Worm (Caenorhabditis elegans) whole organism, L1 larva: Measurements from ENCODE around the gene C27A2.8.

Experiments
- aha-1 ChIP-seq: fragments of 150-350 bp; optimal IDR thresholded peaks from 2 replicates; lab custom pipeline; 2014; ENCODE audit warnings: missing biosample characterization, missing genetic modification characterization
- blmp-1 ChIP-seq: fragments of 150-350 bp; optimal IDR thresholded peaks from 2 replicates; lab custom pipeline; 2014; ENCODE audit warnings: missing biosample characterization, missing genetic modification characterization
- ceh-8 ChIP-seq: fragments of 200-800 bp; sonication (Bioruptor generic); optimal IDR thresholded peaks from 2 replicates; lab custom pipeline; 2018; ENCODE audit warnings: mild to moderate bottlenecking, missing genetic modification characterization, moderate library complexity, missing compliant biosample characterization
- ceh-82 ChIP-seq, 3 experiments: fragments of 150-350 bp in 1 of 3; sonication (generic microtip) in 2 of 3; optimal IDR thresholded peaks; 2 replicates each; lab custom pipeline; 2014 to 2017; ENCODE audit warnings: missing biosample characterization in 3 of 3, missing genetic modification characterization in 3 of 3
- ceh-88 ChIP-seq: fragments of 200-800 bp; sonication (Bioruptor generic); IDR thresholded peaks from 2 replicates; pipeline ENCODE4 v1.3.6; 2022; ENCODE audit warnings: missing genetic modification characterization, missing compliant biosample characterization
- ces-1 ChIP-seq: fragments of 150-350 bp; optimal IDR thresholded peaks from 2 replicates; lab custom pipeline; 2014; ENCODE audit warnings: missing biosample characterization, missing genetic modification reagents, missing genetic modification characterization
- dpl-1 ChIP-seq, 3 experiments: fragments of 150-350 bp in 2 of 3; sonication (generic microtip) in 1 of 3; optimal IDR thresholded peaks; 2 replicates each; lab custom pipeline; 2014 to 2017; ENCODE audit warnings: missing biosample characterization in 3 of 3, missing genetic modification characterization in 3 of 3, missing genetic modification reagents in 3 of 3
- dsc-1 ChIP-seq: sonication (generic microtip); optimal IDR thresholded peaks from 2 replicates; lab custom pipeline; 2016; ENCODE audit warnings: mild to moderate bottlenecking, missing genetic modification characterization, missing compliant biosample characterization
- efl-1 ChIP-seq, 4 experiments: fragments of 150-350 bp; optimal IDR thresholded peaks in 3 of 4; peaks in 1 of 4; 1 replicate in 1 of 4; 2 replicates in 3 of 4; lab custom pipeline; 2014; ENCODE audit warnings: missing biosample characterization in 2 of 4, missing genetic modification characterization in 2 of 4, missing genetic modification reagents in 2 of 4
- elt-2 ChIP-seq: sonication (generic microtip); optimal IDR thresholded peaks from 2 replicates; lab custom pipeline; 2016; ENCODE audit warnings: missing genetic modification characterization, mild to moderate bottlenecking, inconsistent platforms, missing compliant biosample characterization, missing genetic modification reagents
- fkh-8 ChIP-seq: sonication (generic microtip); optimal IDR thresholded peaks from 2 replicates; lab custom pipeline; 2016; ENCODE audit warnings: mild to moderate bottlenecking, missing genetic modification characterization, missing compliant biosample characterization
- fos-1 ChIP-seq: fragments of 150-350 bp; optimal IDR thresholded peaks from 2 replicates; lab custom pipeline; 2014; ENCODE audit warnings: missing biosample characterization, missing genetic modification characterization
- grh-1 ChIP-seq: fragments of 200-800 bp; sonication (Bioruptor generic); IDR thresholded peaks from 2 replicates; pipeline ENCODE4 v1.3.6; 2022; ENCODE audit warnings: missing genetic modification reagents, missing genetic modification characterization, missing compliant biosample characterization
- hlh-17 ChIP-seq: fragments of 200-800 bp; sonication (Bioruptor generic); optimal IDR thresholded peaks from 2 replicates; lab custom pipeline; 2018; ENCODE audit warnings: missing genetic modification characterization, mild to moderate bottlenecking, missing compliant biosample characterization, moderate library complexity, borderline replicate concordance
- hpl-2 ChIP-seq: fragments of 150-350 bp; optimal IDR thresholded peaks from 2 replicates; lab custom pipeline; 2014; ENCODE audit warnings: missing biosample characterization, missing genetic modification reagents, missing genetic modification characterization
- irx-1 ChIP-seq: sonication (generic microtip); optimal IDR thresholded peaks from 2 replicates; lab custom pipeline; 2016; ENCODE audit warnings: missing genetic modification characterization, missing compliant biosample characterization
- jun-1 ChIP-seq: fragments of 150-350 bp; optimal IDR thresholded peaks from 2 replicates; lab custom pipeline; 2014; ENCODE audit warnings: missing biosample characterization, missing genetic modification reagents, missing genetic modification characterization
- lin-14 ChIP-seq: fragments of 200-800 bp; sonication (Bioruptor generic); optimal IDR thresholded peaks from 2 replicates; lab custom pipeline; 2018; ENCODE audit warnings: mild to moderate bottlenecking, missing genetic modification characterization, moderate library complexity, missing compliant biosample characterization
- lsy-2 ChIP-seq, 2 experiments: fragments of 150-350 bp; optimal IDR thresholded peaks; 2 replicates each; lab custom pipeline; 2014; ENCODE audit warnings: missing biosample characterization in 2 of 2, missing genetic modification characterization in 2 of 2
- mab-9 ChIP-seq: fragments of 200-800 bp; sonication (Bioruptor generic); IDR thresholded peaks from 2 replicates; pipeline ENCODE4 v1.3.6; 2022; ENCODE audit warnings: missing genetic modification reagents, missing genetic modification characterization, missing compliant biosample characterization
- mdl-1 ChIP-seq, 2 experiments: fragments of 150-350 bp; optimal IDR thresholded peaks; 2 replicates each; lab custom pipeline; 2014 to 2017; ENCODE audit warnings: missing biosample characterization in 2 of 2, missing genetic modification characterization in 2 of 2, inconsistent platforms in 1 of 2
- mep-1 ChIP-seq: fragments of 150-350 bp; optimal IDR thresholded peaks from 2 replicates; lab custom pipeline; 2014; ENCODE audit warnings: missing biosample characterization, missing genetic modification characterization
- nhr-11 ChIP-seq: fragments of 150-350 bp; optimal IDR thresholded peaks from 2 replicates; lab custom pipeline; 2014; ENCODE audit warnings: missing biosample characterization, missing genetic modification characterization
- nhr-19 ChIP-seq: fragments of 200-800 bp; sonication (Bioruptor generic); conservative IDR thresholded peaks from 2 replicates; pipeline ENCODE4 v1.3.6; 2022; ENCODE audit warnings: missing genetic modification characterization, missing compliant biosample characterization
- nhr-20 ChIP-seq: sonication (generic microtip); optimal IDR thresholded peaks from 2 replicates; lab custom pipeline; 2016; ENCODE audit warnings: mild to moderate bottlenecking, missing genetic modification characterization, missing compliant biosample characterization
- nhr-28 ChIP-seq: fragments of 150-350 bp; optimal IDR thresholded peaks from 2 replicates; lab custom pipeline; 2014; ENCODE audit warnings: missing biosample characterization, missing genetic modification characterization
- nhr-71 ChIP-seq: sonication (generic microtip); optimal IDR thresholded peaks from 2 replicates; lab custom pipeline; 2016; ENCODE audit warnings: mild to moderate bottlenecking, missing genetic modification characterization, moderate library complexity, missing compliant biosample characterization
- nhr-76 ChIP-seq: sonication (generic microtip); optimal IDR thresholded peaks from 2 replicates; lab custom pipeline; 2017; ENCODE audit warnings: missing biosample characterization, missing genetic modification characterization
- nhr-90 ChIP-seq: sonication (generic microtip); optimal IDR thresholded peaks from 2 replicates; lab custom pipeline; 2016; ENCODE audit warnings: mild to moderate bottlenecking, missing genetic modification characterization, missing compliant biosample characterization; ENCODE audit not compliant: poor library complexity
- pag-3 ChIP-seq: sonication (generic microtip); optimal IDR thresholded peaks from 2 replicates; lab custom pipeline; 2017; ENCODE audit warnings: missing genetic modification characterization, mild to moderate bottlenecking, missing compliant biosample characterization, antibody characterized with exemption, borderline replicate concordance; ENCODE audit not compliant: insufficient read depth
- rnt-1 ChIP-seq: sonication (generic microtip); optimal IDR thresholded peaks from 2 replicates; lab custom pipeline; 2016; ENCODE audit warnings: mild to moderate bottlenecking, missing genetic modification characterization, moderate library complexity, missing compliant biosample characterization
- snpc-4 ChIP-seq: fragments of 150-350 bp; optimal IDR thresholded peaks from 2 replicates; lab custom pipeline; 2014; ENCODE audit warnings: missing biosample characterization, missing genetic modification characterization
- swsn-7 ChIP-seq: sonication (generic microtip); optimal IDR thresholded peaks from 2 replicates; lab custom pipeline; 2016; ENCODE audit warnings: missing genetic modification characterization, missing compliant biosample characterization
- tbx-2 ChIP-seq: sonication (generic microtip); optimal IDR thresholded peaks from 2 replicates; lab custom pipeline; 2016; ENCODE audit warnings: missing genetic modification characterization, missing compliant biosample characterization
- tlp-1 ChIP-seq: fragments of 150-350 bp; optimal IDR thresholded peaks from 2 replicates; lab custom pipeline; 2014; ENCODE audit warnings: missing biosample characterization, missing genetic modification characterization
- unc-130 ChIP-seq: fragments of 150-350 bp; optimal IDR thresholded peaks from 2 replicates; lab custom pipeline; 2017; ENCODE audit warnings: missing biosample characterization, missing genetic modification characterization, inconsistent platforms
- unc-98 ChIP-seq: fragments of 200-800 bp; sonication (Bioruptor generic); IDR thresholded peaks from 2 replicates; pipeline ENCODE4 v1.3.6; 2022; ENCODE audit warnings: missing genetic modification characterization, missing compliant biosample characterization
- xbp-1 ChIP-seq: sonication (generic microtip); optimal IDR thresholded peaks from 2 replicates; lab custom pipeline; 2016; ENCODE audit warnings: missing genetic modification characterization, missing compliant biosample characterization
- zag-1 ChIP-seq: fragments of 150-350 bp; optimal IDR thresholded peaks from 2 replicates; lab custom pipeline; 2014; ENCODE audit warnings: missing biosample characterization, missing genetic modification characterization
- zip-4 ChIP-seq: fragments of 200-800 bp; sonication (Bioruptor generic); optimal IDR thresholded peaks from 2 replicates; lab custom pipeline; 2018; ENCODE audit warnings: mild to moderate bottlenecking, missing genetic modification characterization, moderate library complexity, missing compliant biosample characterization

C27A2.8 gene

ce11 chrII:5031612-5032011 lies 36.2 kb downstream of the C27A2.8 start, which contains the start of gene wdr-83:
TSS of gene wdr-83 (minus strand) at chrII:5031712.
- no peak for TF ChIP-seq tbx-2 (tag; lab: Kevin White, UChicago)

- no peak for TF ChIP-seq nhr-90 (tag; lab: Kevin White, UChicago)
These were observed 39.9 kb downstream of the C27A2.8 start for ce11 chrII:5027952-5028351.

ce11 chrII:5022381-5022855 lies 45.4 kb downstream of the C27A2.8 start, which contains the start of the genes nsy-1 and F59A6.13:
TSS of gene nsy-1 (plus strand) at chrII:5022757.
TSS of gene F59A6.13 (plus strand) at chrII:5022805.
- no peak for TF ChIP-seq pag-3 (tag; lab: Kevin White, UChicago)
- peak; percentile 97 for TF ChIP-seq elt-2 (tag; lab: Kevin White, UChicago)
- no peak for TF ChIP-seq efl-1 (optimal IDR thresholded peaks at IDR 0.05; lab: Kevin White, UChicago)
- peak in 1 of 2 experiments; percentile 72 for TF ChIP-seq efl-1 (GFP tag; optimal IDR thresholded peaks at IDR 0.05 in 1 of 2; lab: Kevin White, UChicago)

ce11 chrII:5021518-5021917 lies 46.3 kb downstream of the C27A2.8 start:
- TF ChIP-seq grh-1 (GFP tag; lab: Robert Waterston, UW): no peak
- TF ChIP-seq blmp-1 (tag; lab: Kevin White, UChicago): peak; percentile 35
- peak in 1 of 2 experiments; percentile 21 for TF ChIP-seq lsy-2 (tag; optimal IDR thresholded peaks at IDR 0.05; lab: Kevin White, UChicago)
- TF ChIP-seq ceh-88 (GFP tag; lab: Robert Waterston, UW): 0 out of 2 replicates have a peak, but pooled peaks have one; percentile 10
- peak; percentile 4 for TF ChIP-seq lin-14
- TF ChIP-seq, all 84 proteins: peak for 4

ce11 chrII:5020513-5021081 lies 47.2 kb downstream of the C27A2.8 start:
- TF ChIP-seq ces-1 (GFP tag; lab: Kevin White, UChicago): no peak
- TF ChIP-seq nhr-76: no peak
- no peak for TF ChIP-seq fkh-8 (tag; lab: Kevin White, UChicago)
- TF ChIP-seq nhr-28: no peak
- TF ChIP-seq efl-1 (optimal IDR thresholded peaks at IDR 0.05; lab: Kevin White, UChicago): no peak
- TF ChIP-seq efl-1 (GFP tag; optimal IDR thresholded peaks at IDR 0.05 in 1 of 2; lab: Kevin White, UChicago): peak in 1 of 2 experiments; percentile 62
- TF ChIP-seq fos-1 (tag; lab: Kevin White, UChicago): no peak
- TF ChIP-seq mab-9 (GFP tag; lab: Robert Waterston, UW): no peak
- TF ChIP-seq jun-1: no peak
- TF ChIP-seq dpl-1 (GFP tag; optimal IDR thresholded peaks at IDR 0.05; lab: Kevin White, UChicago): no peak
- TF ChIP-seq unc-98 (GFP tag; lab: Robert Waterston, UW): no peak
- TF ChIP-seq aha-1 (tag; lab: Kevin White, UChicago): no peak
- TF ChIP-seq zag-1: no peak
- no peak for TF ChIP-seq nhr-11 (tag; lab: Kevin White, UChicago)
- TF ChIP-seq rnt-1: peak; percentile 21
- TF ChIP-seq tlp-1 (tag; lab: Kevin White, UChicago): no peak
- no peak for TF ChIP-seq snpc-4 (tag; lab: Kevin White, UChicago)
- no peak for TF ChIP-seq mep-1 (tag; lab: Kevin White, UChicago)
- TF ChIP-seq elt-2 (tag; lab: Kevin White, UChicago): peak; percentile 88
- TF ChIP-seq ceh-8: no peak
- TF ChIP-seq nhr-20 (tag; lab: Kevin White, UChicago): peak; percentile 6
- no peak for TF ChIP-seq ceh-82 (tag; optimal IDR thresholded peaks at IDR 0.05; lab: Kevin White, UChicago)
- no peak for TF ChIP-seq hpl-2 (GFP tag; lab: Kevin White, UChicago)
- no peak for TF ChIP-seq zip-4 (GFP tag; lab: Kevin White, UChicago)
- TF ChIP-seq lsy-2 (tag; optimal IDR thresholded peaks at IDR 0.05; lab: Kevin White, UChicago): peak in 1 of 2 experiments; percentile 5
- TF ChIP-seq dsc-1 (tag; lab: Kevin White, UChicago): no peak
- no peak for TF ChIP-seq mdl-1 (tag; optimal IDR thresholded peaks at IDR 0.05; lab: Kevin White, UChicago)
- TF ChIP-seq lin-14: peak; percentile 39
- TF ChIP-seq swsn-7 (tag; lab: Kevin White, UChicago): no peak
- TF ChIP-seq irx-1 (tag; lab: Kevin White, UChicago): no peak
- 0 out of 2 replicates have a peak, but pooled peaks have one; percentile 3 for TF ChIP-seq nhr-19
- TF ChIP-seq xbp-1: no peak
- no peak for TF ChIP-seq hlh-17
- TF ChIP-seq unc-130 (tag; lab: Kevin White, UChicago): no peak
- peak; percentile 29 for TF ChIP-seq nhr-71
